Worm (Caenorhabditis elegans): Measurements from ENCODE around the gene mrpl-51.

Gene mrpl-51

DNA sequence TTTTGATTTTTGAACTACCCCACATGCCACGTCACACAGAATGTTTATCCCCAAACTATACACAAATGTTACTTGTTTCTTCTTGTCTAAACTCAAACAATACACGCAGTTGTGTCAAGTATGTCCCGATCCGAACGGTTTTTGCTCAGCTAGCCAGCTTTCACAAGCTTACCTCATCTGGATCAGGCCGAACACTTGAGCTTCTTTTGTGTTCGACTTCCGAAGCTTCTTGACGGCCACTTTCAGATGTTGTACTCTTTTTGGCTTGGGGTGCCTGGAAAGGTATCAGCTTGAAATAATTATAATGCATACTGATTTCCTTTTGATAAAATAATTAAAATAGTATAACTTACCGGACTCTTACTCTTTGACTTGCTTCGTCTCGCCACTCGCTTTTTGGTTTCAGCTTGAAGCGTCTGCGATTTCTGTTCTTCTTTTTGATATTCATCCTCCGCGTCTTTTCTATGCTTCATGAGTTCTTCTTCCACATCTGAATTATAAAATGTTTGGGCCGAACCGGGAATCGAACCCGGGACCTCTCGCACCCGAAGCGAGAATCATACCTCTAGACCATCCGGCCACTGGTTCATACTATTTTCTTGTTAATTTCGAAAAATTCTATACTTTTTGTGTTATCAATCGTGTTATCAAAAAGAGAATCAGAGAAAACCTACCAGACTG lies 25.9 kb upstream of the mrpl-51 start (continued):
- TF ChIP-seq F49E8.2 (tag; optimal IDR thresholded peaks at IDR 0.05; ENCODE audit: insufficient read depth) (no peak), tlf-1 (GFP tag; optimal IDR thresholded peaks at IDR 0.05) (no peak), F57C9.4 (tag; optimal IDR thresholded peaks at IDR 0.05) (no peak), lin-26 (GFP tag; IDR thresholded peaks at IDR 0.05) (peak; percentile 80), T07F8.4 (tag; optimal IDR thresholded peaks at IDR 0.05) (peak; percentile 18), egl-44 (GFP tag; IDR thresholded peaks at IDR 0.05) (peak; percentile 44; the same call in 1 of the 2 replicates), die-1 (tag; optimal IDR thresholded peaks at IDR 0.05) (peak; percentile 62), B0035.1 (tag; optimal IDR thresholded peaks at IDR 0.05) (no peak), ztf-28 (GFP tag; IDR thresholded peaks at IDR 0.05) (no peak), F55B11.4 (tag; optimal IDR thresholded peaks at IDR 0.05; ENCODE audit: borderline replicate concordance, insufficient read depth) (no peak), nhr-80 (tag; optimal IDR thresholded peaks at IDR 0.05) (peak; percentile 32), tbx-9 (tag; optimal IDR thresholded peaks at IDR 0.05; ENCODE audit: borderline replicate concordance) (no peak), B0261.1 (tag; optimal IDR thresholded peaks at IDR 0.05) (peak; percentile 63), C06A6.2 (GFP tag; conservative IDR thresholded peaks at IDR 0.05) (no peak), dox-1 (GFP tag; IDR thresholded peaks at IDR 0.05) (peak; percentile 48; the same call in 1 of the 2 replicates), ztf-26 (tag; optimal IDR thresholded peaks at IDR 0.05) (no peak), mel-28 (tag; optimal IDR thresholded peaks at IDR 0.05; ENCODE audit: borderline replicate concordance) (no peak), aptf-3 (GFP tag; IDR thresholded peaks at IDR 0.05) (no peak), nhr-27 (tag; optimal IDR thresholded peaks at IDR 0.05) (no peak), unc-130 (GFP tag; optimal IDR thresholded peaks at IDR 0.05) (no peak), nhr-120 (GFP tag; IDR thresholded peaks at IDR 0.05) (no peak), ztf-6 (GFP tag; IDR thresholded peaks at IDR 0.05) (no peak), ekl-4 (GFP tag; IDR thresholded peaks at IDR 0.05) (no peak), K12H6.12 (tag; optimal IDR thresholded peaks at IDR 0.05) (no peak), zfh-2 (GFP tag; conservative IDR thresholded peaks at IDR 0.05) (no peak), ztf-18 (tag; optimal IDR thresholded peaks at IDR 0.05) (peak; percentile 49), snpc-3.4 (tag; optimal IDR thresholded peaks at IDR 0.05) (peak; percentile 39), him-1 (tag; optimal IDR thresholded peaks at IDR 0.05) (peak; percentile 69), ceh-91 (GFP tag; IDR thresholded peaks at IDR 0.05) (no peak), egl-18 (GFP tag; IDR thresholded peaks at IDR 0.05) (0 out of 2 replicates have a peak, but pooled peaks have one; percentile 37), xnd-1 (tag; optimal IDR thresholded peaks at IDR 0.05) (no peak), gei-17 (GFP tag; optimal IDR thresholded peaks at IDR 0.05) (no peak), nfya-1 (tag; optimal IDR thresholded peaks at IDR 0.05; ENCODE audit: borderline replicate concordance, insufficient read depth) (no peak), hsf-1 (GFP tag; IDR thresholded peaks at IDR 0.05) (no peak), hmg-1.2 (GFP tag; IDR thresholded peaks at IDR 0.05) (peak; percentile 39; the same call in 1 of the 2 replicates), ceh-27 (GFP tag; optimal IDR thresholded peaks at IDR 0.05) (no peak), nfya-2 (GFP tag; IDR thresholded peaks at IDR 0.05) (no peak), ama-1 (optimal IDR thresholded peaks at IDR 0.05) (no peak), ama-1 (GFP tag; optimal IDR thresholded peaks at IDR 0.05) (no peak), atf-7 (tag; optimal IDR thresholded peaks at IDR 0.05) (no peak), cebp-2 (GFP tag; IDR thresholded peaks at IDR 0.05) (peak; percentile 89; the same call in 1 of the 2 replicates), madf-8 (GFP tag; conservative IDR thresholded peaks at IDR 0.05) (no peak), D2030.7 (GFP tag; IDR thresholded peaks at IDR 0.05) (peak; percentile 35), Y95B8A.8 (GFP tag; IDR thresholded peaks at IDR 0.05) (no peak), pha-4 (tag; optimal IDR thresholded peaks at IDR 0.05) (no peak), Y53F4B.3 (GFP tag; IDR thresholded peaks at IDR 0.05) (no peak), snpc-1.1 (tag; optimal IDR thresholded peaks at IDR 0.05; ENCODE audit: insufficient read depth) (no peak), lin-40 (tag; optimal IDR thresholded peaks at IDR 0.05) (no peak)

Data from whole organism, young adult.